Fruit fly (Drosophila melanogaster) whole organism, embryonic: ENCODE measurements around the gene Bub1.

Experiments used
- Aef1 ChIP-seq: fragments of 200-800 bp; sonication (Bioruptor generic); IDR thresholded peaks from 3 replicates; pipeline ENCODE4 v1.3.6; 2022; ENCODE audit warnings: missing biosample characterization, missing genetic modification characterization
- Bdp1 ChIP-seq: fragments of 200-800 bp; sonication (Bioruptor generic); optimal IDR thresholded peaks from 3 replicates; lab custom pipeline; 2016; ENCODE audit warnings: missing biosample characterization, missing genetic modification characterization
- CG10147 ChIP-seq: fragments of 200-800 bp; sonication (Bioruptor generic); optimal IDR thresholded peaks from 2 replicates; lab custom pipeline; 2019; ENCODE audit warnings: missing biosample characterization, mild to moderate bottlenecking, missing genetic modification characterization, moderate library complexity
- CG1024 ChIP-seq: fragments of 200-800 bp; sonication (Bioruptor generic); IDR thresholded peaks from 2 replicates; pipeline ENCODE4 v1.3.6; 2022; ENCODE audit warnings: missing biosample characterization, missing genetic modification characterization
- CG10431 ChIP-seq: fragments of 200-800 bp; sonication (Bioruptor generic); optimal IDR thresholded peaks from 3 replicates; lab custom pipeline; 2018; ENCODE audit warnings: missing biosample characterization, mild to moderate bottlenecking, missing genetic modification characterization
- CG11398 ChIP-seq: fragments of 200-800 bp; sonication (Bioruptor generic); optimal IDR thresholded peaks from 2 replicates; lab custom pipeline; 2016; ENCODE audit warnings: missing biosample characterization, missing genetic modification characterization
- CG14050 ChIP-seq: fragments of 200-800 bp; sonication (Bioruptor generic); IDR thresholded peaks from 3 replicates; pipeline ENCODE4 v1.3.6; 2022; ENCODE audit warnings: missing biosample characterization, missing genetic modification characterization
- CG15269 ChIP-seq: fragments of 200-800 bp; sonication (Bioruptor generic); optimal IDR thresholded peaks from 2 replicates; lab custom pipeline; 2018; ENCODE audit warnings: missing biosample characterization, mild to moderate bottlenecking, missing genetic modification characterization, moderate library complexity
- CG15514 ChIP-seq: fragments of 200-800 bp; sonication (Bioruptor generic); optimal IDR thresholded peaks from 3 replicates; lab custom pipeline; 2017; ENCODE audit warnings: missing biosample characterization, missing genetic modification characterization, mild to moderate bottlenecking, moderate library complexity, missing genetic modification reagents
- CG1603 ChIP-seq: fragments of 200-800 bp; sonication (Bioruptor generic); optimal IDR thresholded peaks from 2 replicates; lab custom pipeline; 2019; ENCODE audit warnings: missing biosample characterization, mild to moderate bottlenecking, missing genetic modification characterization, moderate library complexity
- CG17361 ChIP-seq: fragments of 200-800 bp; sonication (Bioruptor generic); IDR thresholded peaks from 3 replicates; pipeline ENCODE4 v1.3.6; 2022; ENCODE audit warnings: missing biosample characterization, missing genetic modification characterization
- CG17829 ChIP-seq: fragments of 200-800 bp; optimal IDR thresholded peaks from 2 replicates; lab custom pipeline; 2019; ENCODE audit warnings: missing biosample characterization, mild to moderate bottlenecking, missing genetic modification characterization, moderate library complexity
- CG18476 ChIP-seq: fragments of 200-800 bp; sonication (Bioruptor generic); optimal IDR thresholded peaks from 2 replicates; lab custom pipeline; 2016; ENCODE audit warnings: missing biosample characterization, mild to moderate bottlenecking, missing genetic modification characterization
- CG30020 ChIP-seq: fragments of 200-800 bp; optimal IDR thresholded peaks from 2 replicates; lab custom pipeline; 2019; ENCODE audit warnings: missing biosample characterization, mild to moderate bottlenecking, missing genetic modification characterization, moderate library complexity
- CG42726 ChIP-seq: fragments of 200-800 bp; sonication (Bioruptor generic); IDR thresholded peaks from 2 replicates; pipeline ENCODE4 v1.3.6; 2022; ENCODE audit warnings: missing biosample characterization, missing genetic modification characterization; ENCODE audit not compliant: partially characterized antibody
- CG43689 ChIP-seq: fragments of 200-800 bp; sonication (Bioruptor generic); IDR thresholded peaks from 2 replicates; pipeline ENCODE4 v1.3.6; 2022; ENCODE audit warnings: missing biosample characterization, missing genetic modification characterization
- CG6683 ChIP-seq: fragments of 200-800 bp; sonication (Bioruptor generic); optimal IDR thresholded peaks from 2 replicates; lab custom pipeline; 2017; ENCODE audit warnings: missing biosample characterization, mild to moderate bottlenecking, missing genetic modification characterization, missing genetic modification reagents
- CG7963 ChIP-seq: fragments of 200-800 bp; sonication (Bioruptor generic); IDR thresholded peaks from 3 replicates; pipeline ENCODE4 v1.3.6; 2022; ENCODE audit warnings: missing biosample characterization, missing genetic modification characterization; ENCODE audit not compliant: partially characterized antibody
- CG8290 ChIP-seq, 3 experiments: fragments of 200-800 bp; sonication (Bioruptor generic); optimal IDR thresholded peaks; 2 replicates each; lab custom pipeline; 2016 to 2019; ENCODE audit warnings: missing biosample characterization in 3 of 3, missing genetic modification characterization in 3 of 3, mild to moderate bottlenecking in 2 of 3, moderate library complexity in 1 of 3
- CG8478 ChIP-seq: fragments of >200 bp; optimal IDR thresholded peaks from 2 replicates; lab custom pipeline; 2018
- CG9727 ChIP-seq: fragments of 200-800 bp; sonication (Bioruptor generic); optimal IDR thresholded peaks from 3 replicates; lab custom pipeline; 2017; ENCODE audit warnings: missing biosample characterization, mild to moderate bottlenecking, missing genetic modification characterization
- CG9797 ChIP-seq: fragments of 200-800 bp; sonication (Bioruptor generic); optimal IDR thresholded peaks from 3 replicates; lab custom pipeline; 2018; ENCODE audit warnings: missing biosample characterization, mild to moderate bottlenecking, missing genetic modification characterization
- CG9876 ChIP-seq: fragments of 200-800 bp; sonication (Bioruptor generic); optimal IDR thresholded peaks from 2 replicates; lab custom pipeline; 2016; ENCODE audit warnings: missing biosample characterization, missing genetic modification characterization
- CG9932 ChIP-seq: fragments of 200-800 bp; sonication (Bioruptor generic); IDR thresholded peaks from 2 replicates; pipeline ENCODE4 v1.3.6; 2022; ENCODE audit warnings: missing biosample characterization, missing genetic modification characterization
- CHES-1-like ChIP-seq: fragments of 200-800 bp; sonication (Bioruptor generic); optimal IDR thresholded peaks from 2 replicates; lab custom pipeline; 2016; ENCODE audit warnings: missing biosample characterization, missing genetic modification characterization
- Gug ChIP-seq: fragments of 200-800 bp; sonication (Bioruptor generic); IDR thresholded peaks from 4 replicates; pipeline ENCODE4 v1.3.6; 2022; ENCODE audit warnings: missing biosample characterization, missing genetic modification characterization
- HLH3B ChIP-seq: fragments of 200-800 bp; sonication (Bioruptor generic); IDR thresholded peaks from 2 replicates; pipeline ENCODE4 v1.3.6; 2022; ENCODE audit warnings: missing biosample characterization, missing genetic modification characterization
- Max ChIP-seq: fragments of 200-800 bp; sonication (Bioruptor generic); optimal IDR thresholded peaks from 2 replicates; lab custom pipeline; 2016; ENCODE audit warnings: missing biosample characterization, mild to moderate bottlenecking, missing genetic modification characterization
- NK7.1 ChIP-seq: fragments of 200-800 bp; sonication (Bioruptor generic); optimal IDR thresholded peaks from 3 replicates; lab custom pipeline; 2016; ENCODE audit warnings: missing biosample characterization, missing genetic modification characterization
- Nf-YB ChIP-seq: fragments of 200-800 bp; sonication (Bioruptor generic); optimal IDR thresholded peaks from 3 replicates; lab custom pipeline; 2019; ENCODE audit warnings: missing biosample characterization, mild to moderate bottlenecking, missing genetic modification characterization, moderate library complexity
- bcd ChIP-seq: fragments of 200-800 bp; sonication (Bioruptor generic); optimal IDR thresholded peaks from 2 replicates; lab custom pipeline; 2017; ENCODE audit warnings: missing biosample characterization, mild to moderate bottlenecking, missing genetic modification characterization
- bowl ChIP-seq: fragments of 200-800 bp; sonication (Bioruptor generic); IDR thresholded peaks from 2 replicates; pipeline ENCODE4 v1.3.6; 2022; ENCODE audit warnings: missing biosample characterization, missing genetic modification characterization
- cato ChIP-seq: fragments of 200-800 bp; sonication (Bioruptor generic); optimal IDR thresholded peaks from 2 replicates; lab custom pipeline; 2016; ENCODE audit warnings: missing biosample characterization, missing genetic modification characterization, borderline replicate concordance
- cg ChIP-seq: fragments of 200-800 bp; sonication (Bioruptor generic); optimal IDR thresholded peaks from 3 replicates; lab custom pipeline; 2019; ENCODE audit warnings: missing biosample characterization, mild to moderate bottlenecking, missing genetic modification characterization, moderate library complexity
- dm ChIP-seq: fragments of 200-800 bp; sonication (Bioruptor generic); optimal IDR thresholded peaks from 3 replicates; lab custom pipeline; 2016; ENCODE audit warnings: missing biosample characterization, missing genetic modification characterization
- dmrt99B ChIP-seq: fragments of 200-800 bp; sonication (Bioruptor generic); optimal IDR thresholded peaks from 2 replicates; lab custom pipeline; 2018; ENCODE audit warnings: missing biosample characterization, mild to moderate bottlenecking, missing genetic modification characterization, moderate library complexity
- ewg ChIP-seq: fragments of 200-800 bp; sonication (Bioruptor generic); optimal IDR thresholded peaks from 3 replicates; lab custom pipeline; 2017; ENCODE audit warnings: mild to moderate bottlenecking, missing biosample characterization, missing genetic modification reagents, missing genetic modification characterization
- fd64A ChIP-seq: fragments of 200-800 bp; sonication (Bioruptor generic); optimal IDR thresholded peaks from 3 replicates; lab custom pipeline; 2018; ENCODE audit warnings: missing biosample characterization, mild to moderate bottlenecking, missing genetic modification characterization
- kni ChIP-seq: fragments of 200-800 bp; sonication (Bioruptor generic); optimal IDR thresholded peaks from 3 replicates; lab custom pipeline; 2017; ENCODE audit warnings: mild to moderate bottlenecking, missing biosample characterization, missing genetic modification reagents, missing genetic modification characterization
- lmd ChIP-seq: fragments of 200-800 bp; sonication (Bioruptor generic); IDR thresholded peaks from 2 replicates; pipeline ENCODE4 v1.3.6; 2022; ENCODE audit warnings: missing biosample characterization, missing genetic modification characterization
- pzg ChIP-seq: fragments of 200-800 bp; sonication (Bioruptor generic); optimal IDR thresholded peaks from 3 replicates; lab custom pipeline; 2018; ENCODE audit warnings: missing biosample characterization, mild to moderate bottlenecking, missing genetic modification characterization, moderate library complexity
- repo ChIP-seq: fragments of 200-800 bp; sonication (Bioruptor generic); optimal IDR thresholded peaks from 2 replicates; lab custom pipeline; 2016; ENCODE audit warnings: missing biosample characterization, missing genetic modification characterization
- ro ChIP-seq: fragments of 200-800 bp; sonication (Bioruptor generic); IDR thresholded peaks from 2 replicates; pipeline ENCODE4 v1.3.6; 2022; ENCODE audit warnings: missing biosample characterization, missing genetic modification characterization
- sima ChIP-seq: fragments of 200-800 bp; sonication (Bioruptor generic); optimal IDR thresholded peaks from 2 replicates; lab custom pipeline; 2016; ENCODE audit warnings: missing biosample characterization, missing genetic modification characterization
- tin ChIP-seq: fragments of 200-800 bp; sonication (Bioruptor generic); optimal IDR thresholded peaks from 3 replicates; lab custom pipeline; 2016; ENCODE audit warnings: missing biosample characterization, missing genetic modification characterization
- ttk ChIP-seq: fragments of 200-800 bp; sonication (Bioruptor generic); IDR thresholded peaks from 2 replicates; pipeline ENCODE4 v2.1.2; 2022; ENCODE audit warnings: missing biosample characterization, missing genetic modification characterization
- zen ChIP-seq: fragments of 200-800 bp; sonication (Bioruptor generic); optimal IDR thresholded peaks from 3 replicates; lab custom pipeline; 2018; ENCODE audit warnings: missing biosample characterization, mild to moderate bottlenecking, missing genetic modification characterization, moderate library complexity
- zen2 ChIP-seq: fragments of 200-800 bp; sonication (Bioruptor generic); IDR thresholded peaks from 3 replicates; pipeline ENCODE4 v1.3.6; 2022; ENCODE audit warnings: missing biosample characterization, missing genetic modification characterization; ENCODE audit not compliant: partially characterized antibody
- zf30C ChIP-seq: fragments of 200-800 bp; sonication (Bioruptor generic); optimal IDR thresholded peaks from 3 replicates; lab custom pipeline; 2018; ENCODE audit warnings: missing biosample characterization, mild to moderate bottlenecking, missing genetic modification characterization

Gene Bub1

dm6 chr2L:5292977-5293513, 14.4 kb downstream of the Bub1 start (continued):
- no peak; the same call in 1 of the 2 replicates for TF ChIP-seq CG1024 (GFP tag; lab: Robert Waterston, UW)
- peak; percentile 71 for TF ChIP-seq CG17361 (GFP tag; lab: Robert Waterston, UW)
- TF ChIP-seq CHES-1-like = no peak
- TF ChIP-seq ro (GFP tag; lab: Robert Waterston, UW) = peak; percentile 47; the same call in 1 of the 2 replicates
- TF ChIP-seq zf30C = no peak
- no peak for TF ChIP-seq pzg (GFP tag; lab: Kevin White, UChicago)
- peak; percentile 28 for TF ChIP-seq CG15514 (GFP tag; lab: Kevin White, UChicago)
- TF ChIP-seq dmrt99B (tag; lab: Kevin White, UChicago) = peak; percentile 81
- 0 out of 4 replicates have a peak, but pooled peaks have one; percentile 21 for TF ChIP-seq Gug
- TF ChIP-seq Nf-YB (GFP tag; lab: Kevin White, UChicago) = peak; percentile 78
- TF ChIP-seq CG8290 (GFP tag; optimal IDR thresholded peaks at IDR 0.05; lab: Kevin White, UChicago) = peak; percentile 68
- peak; percentile 36 to 58 for TF ChIP-seq CG8290 (tag; optimal IDR thresholded peaks at IDR 0.05; lab: Kevin White, UChicago)
- peak; percentile 64 for TF ChIP-seq ewg (GFP tag; lab: Kevin White, UChicago)
- no peak for TF ChIP-seq sima (GFP tag; lab: Kevin White, UChicago)
- TF ChIP-seq zen (tag; lab: Kevin White, UChicago) = peak; percentile 87
- peak; percentile 22; the same call in 1 of the 3 replicates for TF ChIP-seq Aef1
- peak; percentile 33 for TF ChIP-seq CG30020 (tag; lab: Kevin White, UChicago)
- peak; percentile 91 for TF ChIP-seq CG1603 (tag; lab: Kevin White, UChicago)
- peak; percentile 61 for TF ChIP-seq CG18476 (GFP tag; lab: Kevin White, UChicago)
- peak; percentile 64 for TF ChIP-seq CG15269
- no peak for TF ChIP-seq CG43689 (GFP tag; lab: Robert Waterston, UW)
- TF ChIP-seq repo (GFP tag; lab: Kevin White, UChicago) = peak; percentile 19
- peak; percentile 63 for TF ChIP-seq HLH3B (GFP tag; lab: Robert Waterston, UW)
- peak; percentile 41 for TF ChIP-seq dm
- TF ChIP-seq cg (GFP tag; lab: Kevin White, UChicago) = peak; percentile 84
- TF ChIP-seq CG9876 (GFP tag; lab: Kevin White, UChicago) = no peak
- no peak for TF ChIP-seq zen2
- peak; percentile 53 for TF ChIP-seq cato (GFP tag; lab: Kevin White, UChicago)
- peak; percentile 62 for TF ChIP-seq bcd (GFP tag; lab: Kevin White, UChicago)
- no peak for TF ChIP-seq CG42726 (GFP tag; lab: Robert Waterston, UW)
- TF ChIP-seq CG7963 (GFP tag; lab: Robert Waterston, UW) = no peak
- TF ChIP-seq lmd (GFP tag; lab: Robert Waterston, UW) = peak; percentile 61
- TF ChIP-seq CG10431 (GFP tag; lab: Kevin White, UChicago) = peak; percentile 74
- peak; percentile 26 for TF ChIP-seq NK7.1 (GFP tag; lab: Kevin White, UChicago)
- 0 out of 2 replicates have a peak, but pooled peaks have one; percentile 40 for TF ChIP-seq ttk
- peak; percentile 65 for TF ChIP-seq fd64A (GFP tag; lab: Kevin White, UChicago)
- TF ChIP-seq CG10147 (GFP tag; lab: Kevin White, UChicago) = no peak
- peak; percentile 81 for TF ChIP-seq CG9727
- TF ChIP-seq CG11398 (GFP tag; lab: Kevin White, UChicago) = peak; percentile 53
- TF ChIP-seq CG8478 (lab: Kevin White, UChicago) = peak; percentile 73
- TF ChIP-seq Max = peak; percentile 48
- TF ChIP-seq kni (GFP tag; lab: Kevin White, UChicago) = peak; percentile 31
- TF ChIP-seq CG6683 (GFP tag; lab: Kevin White, UChicago) = peak; percentile 39
- no peak for TF ChIP-seq CG9932 (GFP tag; lab: Robert Waterston, UW)
- no peak for TF ChIP-seq CG9797 (GFP tag; lab: Kevin White, UChicago)
- TF ChIP-seq Bdp1 = peak; percentile 53
- TF ChIP-seq tin (GFP tag; lab: Kevin White, UChicago) = peak; percentile 71
- TF ChIP-seq bowl (GFP tag; lab: Robert Waterston, UW) = no peak
- TF ChIP-seq CG17829 = peak; percentile 87
- peak; percentile 43; the same call in 2 of the 3 replicates for TF ChIP-seq CG14050 (GFP tag; lab: Robert Waterston, UW)
